Worm (Caenorhabditis elegans): ENCODE results near the gene F38A1.13.

The F38A1.13 gene

DNA sequence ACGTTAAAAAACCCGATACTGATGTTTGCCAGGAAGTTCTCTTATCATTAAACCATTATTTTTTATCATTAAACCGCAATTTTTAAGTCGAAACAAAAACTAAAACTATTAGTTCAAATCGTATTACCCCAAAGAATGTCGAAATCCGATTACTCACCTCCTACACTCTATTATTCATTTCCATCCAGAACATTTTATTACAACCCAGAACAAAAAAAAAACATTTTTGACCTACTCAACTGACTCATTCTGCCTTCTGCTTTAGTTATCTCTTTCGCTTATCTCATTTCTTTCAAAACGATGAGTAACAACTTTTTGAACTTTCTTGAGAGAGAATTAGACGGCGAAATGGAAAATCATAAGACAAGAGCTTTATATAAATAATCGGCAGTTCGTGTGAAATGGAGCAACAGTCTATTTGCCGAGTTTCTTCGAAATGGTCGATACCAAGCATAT lies 36.3 kb upstream of the F38A1.13 start, which contains the start of gene W09G12.7:
TSS of gene W09G12.7 (plus strand) at position 406 of the 456 bp plus-strand sequence.
- TF ChIP-seq snpc-4 (tag; optimal IDR thresholded peaks at IDR 0.05) (no peak), blmp-1 (tag; optimal IDR thresholded peaks at IDR 0.05; ENCODE audit: insufficient read depth) (no peak), fos-1 (tag; optimal IDR thresholded peaks at IDR 0.05) (peak; percentile 72)

DNA sequence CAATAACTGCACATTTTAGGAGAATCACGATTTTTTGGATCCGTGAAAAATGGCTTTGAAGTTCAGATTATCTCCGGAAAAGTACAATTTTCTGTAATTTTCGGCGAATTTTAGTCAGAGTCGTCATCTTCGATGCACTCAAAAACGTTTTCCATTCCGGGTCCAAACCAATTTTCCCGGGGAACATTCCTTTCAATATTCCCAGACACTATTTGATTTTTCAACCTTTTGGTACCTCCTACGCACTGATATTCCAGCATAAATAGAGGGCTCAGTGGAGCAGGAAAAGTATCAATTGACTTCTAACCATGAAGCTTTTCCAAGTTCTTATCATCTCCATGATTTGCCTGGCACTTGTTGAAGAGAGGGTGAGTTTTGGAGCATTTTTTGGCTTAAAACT lies 33.4 kb upstream of the F38A1.13 start, which contains the start of gene W09G12.6:
TSS of gene W09G12.6 (plus strand) at position 301 of the 400 bp plus-strand sequence.
- TF ChIP-seq nhr-6 (tag; optimal IDR thresholded peaks at IDR 0.05) (no peak), ztf-4 (tag; optimal IDR thresholded peaks at IDR 0.05) (no peak), nhr-12 (tag; optimal IDR thresholded peaks at IDR 0.05) (no peak)

DNA sequence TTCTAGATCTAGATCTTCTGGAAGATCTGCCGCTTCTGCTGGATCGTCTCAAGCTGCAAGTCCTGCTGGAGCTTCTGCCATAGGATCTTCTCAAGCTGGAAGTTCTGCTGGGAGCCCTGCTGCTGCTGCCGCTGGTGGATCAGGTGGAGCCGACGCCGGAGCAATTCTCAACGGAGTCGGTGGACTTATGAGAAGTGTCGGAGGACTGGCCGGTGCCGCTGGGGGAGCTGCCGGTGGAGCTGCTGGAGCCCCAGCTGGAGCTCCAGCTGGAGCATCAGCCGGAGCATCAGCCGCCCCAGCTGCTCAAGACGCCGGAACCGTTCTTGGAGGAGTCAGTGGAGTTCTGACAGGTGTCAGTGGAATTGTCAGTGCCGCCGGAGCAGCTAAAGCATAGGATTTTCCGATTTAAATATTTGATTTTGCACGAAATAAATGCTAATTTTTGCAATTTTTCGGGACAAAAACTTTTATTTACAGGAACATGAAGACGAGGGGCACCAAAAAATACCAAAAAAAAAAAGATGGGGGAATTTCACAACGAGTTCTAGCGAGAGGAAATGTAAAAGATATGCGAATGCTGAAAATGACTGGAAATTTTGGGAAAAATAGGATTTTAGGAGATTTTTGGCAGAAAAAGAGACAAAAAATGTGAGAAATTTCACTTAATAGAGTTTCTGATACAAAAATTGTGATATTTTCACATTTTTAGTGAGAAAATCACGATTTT lies 32.4 kb upstream of the F38A1.13 start:
- TF ChIP-seq nhr-10 (tag; optimal IDR thresholded peaks at IDR 0.05): no peak
- TF ChIP-seq snpc-4 (tag; optimal IDR thresholded peaks at IDR 0.05): no peak
- no peak for TF ChIP-seq nhr-25 (tag; optimal IDR thresholded peaks at IDR 0.05)
- TF ChIP-seq mdl-1 (tag; optimal IDR thresholded peaks at IDR 0.05): no peak
- no peak for TF ChIP-seq unc-55 (GFP tag; optimal IDR thresholded peaks at IDR 0.05)
- TF ChIP-seq crh-2 (tag; optimal IDR thresholded peaks at IDR 0.05): no peak

DNA sequence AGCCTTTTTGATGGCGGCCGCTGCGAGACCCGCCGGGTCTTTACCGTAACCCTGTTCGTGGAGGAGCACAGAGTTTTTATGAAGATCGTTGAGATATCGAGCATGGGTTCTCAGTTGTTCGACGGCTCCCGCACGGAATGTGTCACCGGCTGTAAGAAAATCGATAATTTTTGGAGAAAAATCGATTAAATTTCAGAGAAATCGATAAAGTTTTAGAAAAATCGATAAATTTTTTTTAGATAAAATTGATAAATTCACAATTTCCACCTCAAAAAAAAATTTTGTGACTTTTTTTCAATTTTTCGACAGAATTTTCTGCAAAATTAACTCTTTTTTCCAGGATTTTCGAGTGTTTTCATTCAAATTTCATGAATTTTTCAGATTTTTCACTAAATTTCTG lies 30.2 kb upstream of the F38A1.13 start:
- no peak for TF ChIP-seq ZK546.5 (tag; optimal IDR thresholded peaks at IDR 0.05)
- no peak for TF ChIP-seq ztf-1 (GFP tag; conservative IDR thresholded peaks at IDR 0.05)
- TF ChIP-seq sma-3 (GFP tag; optimal IDR thresholded peaks at IDR 0.05): no peak
- no peak for TF ChIP-seq Y55F3AM.14 (GFP tag; optimal IDR thresholded peaks at IDR 0.05)

DNA sequence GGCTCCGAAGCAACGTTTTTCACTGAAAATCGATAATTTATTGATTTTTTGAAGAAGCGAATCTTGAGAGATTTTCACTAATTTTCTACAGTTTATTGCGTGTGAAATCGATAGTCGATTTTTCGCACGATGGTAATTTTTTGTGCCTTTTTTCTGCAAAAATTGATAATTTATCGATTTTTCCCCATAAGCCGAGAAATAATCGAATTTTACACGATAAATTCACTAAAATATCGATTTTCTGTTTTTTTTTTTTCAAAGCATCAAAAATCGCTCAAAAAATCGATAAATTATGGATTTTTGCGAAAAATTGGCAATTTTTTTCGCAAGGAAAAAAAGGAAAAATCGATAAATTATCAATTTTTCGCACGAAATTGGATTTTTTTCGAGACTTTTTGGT lies 29.2 kb upstream of the F38A1.13 start:
- TF ChIP-seq elt-1 (tag; optimal IDR thresholded peaks at IDR 0.05): no peak
- TF ChIP-seq lin-11 (tag; optimal IDR thresholded peaks at IDR 0.05): no peak
- TF ChIP-seq nhr-23 (tag; optimal IDR thresholded peaks at IDR 0.05): no peak

DNA sequence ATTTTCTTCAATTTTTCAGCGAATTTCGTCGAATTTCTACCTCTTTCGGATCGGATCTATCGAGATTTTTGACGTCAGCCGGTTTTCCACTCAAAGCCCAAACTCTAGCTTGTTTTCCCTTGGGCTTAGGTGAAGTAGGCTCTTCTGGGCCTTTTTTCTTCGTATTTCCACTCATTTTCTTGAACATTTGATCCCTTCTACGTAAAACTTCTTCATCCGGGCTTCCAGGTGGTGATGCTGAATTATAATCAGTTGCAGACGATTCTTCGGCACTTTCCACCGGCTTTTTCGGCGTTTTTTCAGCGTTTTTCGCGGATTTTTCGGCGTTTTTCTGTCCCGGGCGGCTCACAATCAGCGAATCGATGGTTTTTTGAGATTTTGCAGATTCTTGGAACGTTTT lies 26.9 kb upstream of the F38A1.13 start:
- TF ChIP-seq unc-39 (tag; optimal IDR thresholded peaks at IDR 0.05) (no peak), nhr-6 (tag; optimal IDR thresholded peaks at IDR 0.05) (no peak), ama-1 (optimal IDR thresholded peaks at IDR 0.05) (no peak), elt-3 (tag; optimal IDR thresholded peaks at IDR 0.05) (no peak), ztf-1 (GFP tag; conservative IDR thresholded peaks at IDR 0.05) (no peak), nhr-237 (tag; optimal IDR thresholded peaks at IDR 0.05) (no peak), nhr-10 (tag; optimal IDR thresholded peaks at IDR 0.05) (no peak), nhr-23 (tag; optimal IDR thresholded peaks at IDR 0.05) (no peak), nhr-21 (tag; optimal IDR thresholded peaks at IDR 0.05) (no peak), ztf-11 (tag; optimal IDR thresholded peaks at IDR 0.05) (no peak), nhr-11 (tag; optimal IDR thresholded peaks at IDR 0.05) (no peak), sem-4 (tag; optimal IDR thresholded peaks at IDR 0.05) (no peak)

DNA sequence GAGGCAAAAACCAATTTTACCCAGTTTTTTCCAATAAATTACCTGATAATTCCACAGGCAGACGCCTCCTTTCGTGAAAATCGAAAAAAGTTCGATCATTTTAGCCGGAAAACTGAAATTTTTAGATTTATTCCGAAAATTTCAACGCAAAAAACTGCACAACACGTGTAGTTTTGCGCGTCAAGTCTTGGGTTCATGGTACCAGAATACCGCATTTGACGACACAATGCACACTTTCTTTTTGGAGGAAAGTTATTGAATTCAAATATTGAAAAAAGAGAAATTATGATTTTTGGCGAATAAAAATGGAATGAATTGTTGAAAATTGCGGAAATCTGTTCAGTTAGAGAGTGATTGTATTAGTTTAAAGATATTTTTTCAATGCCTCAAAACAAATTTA lies 25.3 kb upstream of the F38A1.13 start, which contains the start of gene F38A1.8:
TSS of gene F38A1.8 (minus strand) at position 167 of the 400 bp plus-strand sequence.
- TF ChIP-seq lin-13 (GFP tag; optimal IDR thresholded peaks at IDR 0.05) (no peak), nhr-23 (tag; optimal IDR thresholded peaks at IDR 0.05) (no peak), blmp-1 (tag; optimal IDR thresholded peaks at IDR 0.05; ENCODE audit: insufficient read depth) (no peak), unc-39 (tag; optimal IDR thresholded peaks at IDR 0.05) (no peak), nhr-237 (tag; optimal IDR thresholded peaks at IDR 0.05) (no peak), nhr-10 (tag; optimal IDR thresholded peaks at IDR 0.05) (no peak), nhr-129 (tag; optimal IDR thresholded peaks at IDR 0.05) (peak; percentile 65), R02D3.7 (tag; optimal IDR thresholded peaks at IDR 0.05) (no peak), C34F6.9 (tag; optimal IDR thresholded peaks at IDR 0.05) (no peak), lin-11 (tag; optimal IDR thresholded peaks at IDR 0.05) (no peak), lsy-2 (tag; optimal IDR thresholded peaks at IDR 0.05) (peak; percentile 66 to 86), crh-2 (tag; optimal IDR thresholded peaks at IDR 0.05) (peak; percentile 82), elt-1 (tag; optimal IDR thresholded peaks at IDR 0.05) (no peak), ztf-4 (tag; optimal IDR thresholded peaks at IDR 0.05) (no peak), mdl-1 (tag; optimal IDR thresholded peaks at IDR 0.05) (peak in 1 of 2 experiments; percentile 27), nhr-6 (tag; optimal IDR thresholded peaks at IDR 0.05) (no peak), alr-1 (tag; optimal IDR thresholded peaks at IDR 0.05) (no peak), fos-1 (tag; optimal IDR thresholded peaks at IDR 0.05) (peak; percentile 3), unc-55 (GFP tag; optimal IDR thresholded peaks at IDR 0.05) (peak; percentile 78), ztf-1 (GFP tag; conservative IDR thresholded peaks at IDR 0.05) (no peak), dmd-4 (tag; optimal IDR thresholded peaks at IDR 0.05) (no peak), Y55F3AM.14 (GFP tag; optimal IDR thresholded peaks at IDR 0.05) (no peak), nhr-12 (tag; optimal IDR thresholded peaks at IDR 0.05) (no peak), sma-9 (GFP tag; optimal IDR thresholded peaks at IDR 0.05) (peak; percentile 37), sma-9 (tag; optimal IDR thresholded peaks at IDR 0.05) (no peak), aly-2 (tag; optimal IDR thresholded peaks at IDR 0.05) (no peak), unc-62 (GFP tag; optimal IDR thresholded peaks at IDR 0.05) (no peak), ceh-82 (tag; optimal IDR thresholded peaks at IDR 0.05) (no peak), snpc-4 (tag; optimal IDR thresholded peaks at IDR 0.05) (no peak)

Data from whole organism, L2 larva.